Worm (Caenorhabditis elegans) whole organism, midembryonic: Measurements from ENCODE around the gene abcx-1.

Experiments
- T22C8.4 ChIP-seq: fragments of 200-800 bp; sonication (Bioruptor generic); IDR thresholded peaks from 2 replicates; pipeline ENCODE4 v1.3.6; 2022; ENCODE audit warnings: missing genetic modification characterization, missing compliant biosample characterization
- cog-1 ChIP-seq: sonication (generic microtip); optimal IDR thresholded peaks from 2 replicates; lab custom pipeline; 2016; ENCODE audit warnings: missing genetic modification characterization, missing compliant biosample characterization
- flt-1 ChIP-seq: fragments of 200-800 bp; sonication (Bioruptor generic); IDR thresholded peaks from 2 replicates; pipeline ENCODE4 v1.3.6; 2022; ENCODE audit warnings: missing genetic modification characterization, missing compliant biosample characterization
- klf-2 ChIP-seq: fragments of 200-800 bp; sonication (Bioruptor generic); conservative IDR thresholded peaks from 2 replicates; pipeline ENCODE4 v1.3.6; 2022; ENCODE audit warnings: missing genetic modification reagents, missing genetic modification characterization, missing compliant biosample characterization
- ref-1 ChIP-seq: fragments of 200-800 bp; sonication (Bioruptor generic); conservative IDR thresholded peaks from 2 replicates; pipeline ENCODE4 v1.3.6; 2022; ENCODE audit warnings: missing genetic modification reagents, missing genetic modification characterization, missing compliant biosample characterization

ce11 chrII:6561300-6561699 is 29.3 kb downstream of the abcx-1 start, which contains the start of gene F18C5.10:
- no peak for TF ChIP-seq ref-1 (GFP tag; lab: Robert Waterston, UW)
- no peak for TF ChIP-seq klf-2
- no peak for TF ChIP-seq cog-1 (tag; lab: Kevin White, UChicago)
- TF ChIP-seq flt-1 (GFP tag; lab: Robert Waterston, UW), result no peak
- no peak for TF ChIP-seq T22C8.4 (GFP tag; lab: Robert Waterston, UW)
